Worm (Caenorhabditis elegans): ENCODE results near the gene jmjd-3.1.

DNA sequence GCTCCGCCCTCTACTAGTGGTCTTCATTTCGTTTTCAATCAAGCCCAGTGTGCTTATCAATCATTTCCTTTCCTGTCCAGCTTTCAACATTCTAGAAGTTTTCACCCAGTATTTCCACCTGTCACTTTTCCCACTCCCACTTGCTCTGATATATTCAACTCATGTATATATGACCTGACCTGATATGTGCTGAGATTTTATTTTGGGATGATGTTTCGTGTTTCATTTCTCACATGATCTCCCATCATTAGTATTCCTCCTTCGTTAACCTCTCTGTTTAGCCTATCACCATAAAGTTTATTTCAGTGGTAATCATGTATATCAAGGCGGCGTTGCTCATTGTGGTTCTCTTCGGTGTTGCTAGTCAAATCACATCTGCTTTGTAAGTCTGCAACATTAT is 22.0 kb downstream of the jmjd-3.1 start, which contains the start of gene nlp-7:
- TF ChIP-seq klf-2 (GFP tag; conservative IDR thresholded peaks at IDR 0.05) (no peak), cog-1 (tag; optimal IDR thresholded peaks at IDR 0.05) (no peak), ztf-23 (GFP tag; IDR thresholded peaks at IDR 0.05) (no peak), med-1 (GFP tag; optimal IDR thresholded peaks at IDR 0.05; ENCODE audit: insufficient read depth) (no peak), flt-1 (GFP tag; IDR thresholded peaks at IDR 0.05) (no peak), tab-1 (GFP tag; IDR thresholded peaks at IDR 0.05) (no peak), ref-1 (GFP tag; conservative IDR thresholded peaks at IDR 0.05) (no peak), T22C8.4 (GFP tag; IDR thresholded peaks at IDR 0.05) (no peak), ztf-29 (GFP tag; IDR thresholded peaks at IDR 0.05) (no peak)
